Worm (Caenorhabditis elegans) whole organism, dauer: ENCODE measurements around the gene str-260.
"Not testable (repeated sequence)": the region's sequence is repeated elsewhere in the genome, so short reads cannot be mapped to it uniquely, and the experiment has no call there.

Source experiments
- unc-62 ChIP-seq: sonication (generic microtip); optimal IDR thresholded peaks from 2 replicates; lab custom pipeline; 2017; ENCODE audit warnings: missing biosample characterization, missing genetic modification reagents, missing genetic modification characterization

The str-260 gene

DNA sequence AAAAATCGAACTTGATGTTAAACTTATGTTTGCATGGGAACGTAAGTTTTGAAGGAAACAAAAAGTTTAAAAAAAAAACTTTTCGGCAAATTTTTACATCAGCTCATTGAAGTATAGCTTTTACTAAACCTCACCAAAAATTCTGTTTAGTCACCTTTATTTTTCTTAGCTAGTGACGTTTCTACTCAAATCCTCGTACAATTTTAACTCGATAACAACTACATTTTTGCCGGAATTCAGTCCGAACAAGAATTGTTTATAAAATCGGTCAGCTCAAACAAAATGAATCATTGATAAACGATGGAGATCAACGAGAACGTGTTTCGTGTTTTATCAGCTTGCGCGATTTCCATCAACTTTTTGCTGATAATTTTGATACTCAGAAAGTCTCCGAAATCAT, at the start of gene str-260:
Gene str-260 (plus strand): TSS at position 301 of the 400 bp plus-strand sequence.
- TF ChIP-seq unc-62: no peak

DNA sequence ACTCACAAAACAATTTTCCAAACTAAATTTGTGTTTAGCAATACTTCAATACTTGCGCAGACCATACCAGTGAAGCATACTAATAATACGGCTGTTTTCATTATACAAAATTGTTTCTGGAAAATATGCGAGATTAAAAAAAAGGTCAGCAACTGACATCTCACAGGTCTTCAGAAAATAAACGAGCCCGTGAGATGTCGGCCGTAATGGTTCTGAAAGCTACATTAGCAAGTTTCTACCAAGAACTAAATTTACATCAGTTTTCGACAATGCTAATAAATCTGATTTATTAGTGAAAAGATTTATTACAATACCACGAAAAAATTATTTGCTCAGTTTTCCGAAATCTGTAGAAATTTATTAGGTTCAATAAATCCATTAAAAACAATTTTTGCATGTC, 49.5 kb upstream of the str-260 start, which contains the start of gene srbc-31:
Gene srbc-31 (minus strand): TSS at position 101 of the 400 bp plus-strand sequence.
- TF ChIP-seq unc-62: no peak

DNA sequence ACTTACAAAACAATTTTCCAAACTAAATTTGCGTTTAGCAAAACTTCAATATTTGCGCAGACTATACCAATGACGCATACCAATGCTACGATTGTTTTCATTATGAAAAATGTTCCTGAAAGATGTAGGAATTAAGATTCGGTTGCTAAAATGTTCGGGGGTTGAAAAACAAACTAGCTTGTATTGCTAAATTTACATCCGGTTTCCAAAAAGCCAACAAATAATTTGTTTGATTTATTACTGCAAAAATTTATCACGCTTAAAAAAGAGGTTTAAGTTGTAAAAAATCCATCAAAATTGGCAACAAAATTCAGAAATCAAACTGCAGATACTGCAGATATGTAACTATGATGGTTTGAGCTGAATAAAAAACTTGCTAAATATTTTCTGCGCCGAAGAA, 46.6 kb upstream of the str-260 start, which contains the start of gene srbc-30:
Gene srbc-30 (minus strand): TSS at position 101 of the 400 bp plus-strand sequence.
- no peak for TF ChIP-seq unc-62

- TF ChIP-seq unc-62: no peak
Observed at ce11 chrV:3482550-3483002, 44.4 kb upstream of the str-260 start, which contains the start of gene lys-7. lys-7 (minus strand) TSS chrV:3482600.

DNA sequence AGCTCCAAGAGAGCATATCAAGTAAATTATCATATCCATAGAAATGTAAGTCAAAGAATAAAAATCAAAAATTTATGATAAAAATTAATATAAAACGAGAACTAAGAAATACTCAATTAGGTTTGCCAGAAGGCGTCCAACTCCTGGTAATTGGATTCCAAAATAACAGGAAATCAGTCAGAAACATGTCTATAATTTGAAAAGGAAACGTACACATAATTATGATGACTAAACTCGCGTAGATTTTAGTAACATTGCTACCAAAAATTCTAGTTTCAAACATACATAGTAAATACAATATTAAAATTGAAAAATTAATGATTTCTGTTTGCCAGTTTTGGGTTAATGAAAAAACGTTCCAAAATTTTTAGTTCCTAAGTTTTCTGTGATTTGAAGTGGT, 42.3 kb upstream of the str-260 start, which contains the start of gene srbc-33:
Gene srbc-33 (minus strand): TSS at position 101 of the 400 bp plus-strand sequence.
- TF ChIP-seq unc-62: no peak

DNA sequence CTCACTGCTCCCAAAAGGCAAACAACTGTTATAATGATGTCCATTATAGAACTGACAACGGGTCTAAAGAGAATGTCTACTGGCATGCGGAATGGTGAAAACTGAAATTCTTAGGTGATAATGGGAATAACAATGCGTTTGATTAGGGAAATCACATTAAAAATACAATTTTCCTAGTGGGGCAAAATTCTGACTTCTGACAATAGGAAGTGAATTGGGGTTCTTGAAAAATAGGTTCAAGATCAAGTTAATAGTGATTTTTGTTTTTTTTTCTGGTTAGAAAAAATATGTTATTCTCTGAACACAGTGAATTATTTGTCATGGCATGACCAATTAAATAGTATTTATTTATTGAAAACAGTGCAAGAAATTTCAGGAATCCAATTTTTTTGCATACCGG, 40.1 kb upstream of the str-260 start, which contains the start of gene srbc-32:
Gene srbc-32 (minus strand): TSS at position 101 of the 400 bp plus-strand sequence.
- TF ChIP-seq unc-62: no peak

ce11 chrV:3490435-3490834, 36.5 kb upstream of the str-260 start, which contains the start of gene srbc-36:
srbc-36 (minus strand) TSS chrV:3490535.
- TF ChIP-seq unc-62: no peak

DNA sequence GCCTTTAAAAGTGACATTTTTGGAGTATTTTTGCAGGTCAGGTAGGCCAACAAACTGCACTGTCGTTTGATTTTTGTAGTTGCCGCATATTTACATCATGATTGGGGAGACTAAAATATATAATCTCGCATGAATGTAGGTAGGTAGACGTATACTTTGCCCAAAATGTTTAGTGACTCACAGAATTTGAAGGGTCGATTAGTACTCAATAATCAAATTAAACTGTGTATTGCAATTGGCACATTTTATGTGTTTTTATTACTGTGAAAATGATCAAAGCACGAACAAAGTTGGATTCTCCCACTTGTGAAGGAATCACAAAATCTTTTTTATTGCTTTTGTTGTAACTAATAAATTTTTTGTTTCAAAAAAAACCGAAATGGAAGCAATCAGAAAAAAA, 30.1 kb upstream of the str-260 start, which contains the start of gene C07G3.15:
Gene C07G3.15 (minus strand): TSS at position 101 of the 400 bp plus-strand sequence.
- TF ChIP-seq unc-62: no peak

DNA sequence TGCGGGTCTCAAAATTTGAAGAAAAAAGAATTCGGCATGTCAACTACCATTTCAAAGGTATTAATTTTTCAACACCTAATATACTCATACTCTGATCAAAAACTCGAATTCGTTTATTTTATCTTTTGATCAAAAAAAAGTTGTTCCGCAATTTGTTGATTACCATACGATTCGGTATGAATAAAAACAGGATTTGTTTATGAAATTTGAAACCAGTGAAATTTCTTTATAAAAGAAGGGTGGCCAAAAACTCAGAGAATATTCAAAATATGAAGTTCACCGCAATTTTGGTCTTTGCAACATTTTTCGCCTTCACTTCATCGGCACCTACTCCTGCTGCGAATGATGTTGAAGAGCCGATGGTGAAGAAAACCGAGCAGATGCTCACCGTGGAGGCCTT, 24.9 kb upstream of the str-260 start, which contains the start of the genes C07G3.8 and C07G3.10:
Gene C07G3.8 (minus strand): TSS at position 101 of the 400 bp plus-strand sequence.
Gene C07G3.10 (plus strand): TSS at position 270 of the 400 bp plus-strand sequence.
- TF ChIP-seq unc-62: no peak

DNA sequence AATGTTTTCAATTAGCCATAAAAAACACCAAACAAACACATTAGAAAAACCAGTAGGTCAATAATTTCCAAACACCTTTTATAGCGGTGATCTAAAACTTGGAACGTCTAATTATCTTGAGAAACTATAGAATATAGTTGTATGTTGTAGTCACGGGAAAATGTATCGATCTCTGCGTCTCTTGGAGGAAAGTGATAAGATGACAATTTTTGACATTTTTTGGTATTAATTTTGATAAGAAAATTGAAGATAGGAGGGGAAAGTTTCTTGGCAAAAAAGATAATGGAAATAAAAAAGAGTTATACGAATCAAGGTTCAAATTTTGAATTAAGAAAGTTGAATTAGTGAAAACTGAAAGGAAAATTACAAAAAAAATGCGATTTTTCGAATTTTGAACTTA, 21.2 kb upstream of the str-260 start:
- no peak for TF ChIP-seq unc-62

DNA sequence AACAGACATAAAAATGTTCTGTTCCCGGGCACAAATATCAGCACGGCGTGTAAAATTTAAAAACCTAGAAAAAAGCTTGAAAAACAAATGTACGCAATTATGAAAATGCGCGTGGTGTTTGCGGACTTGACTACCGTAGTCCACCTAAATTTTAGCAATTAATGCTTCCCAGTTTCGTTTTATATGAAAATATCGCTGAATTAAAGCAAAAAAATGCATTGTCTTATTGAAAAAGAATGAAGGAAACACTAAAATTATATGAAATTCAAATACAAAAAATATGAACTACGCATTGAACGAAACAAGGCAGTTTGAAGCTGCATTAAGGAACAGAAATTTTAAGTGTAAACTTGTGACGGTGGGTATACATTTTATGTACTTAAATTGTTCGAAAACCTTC, 20.7 kb upstream of the str-260 start, which contains the start of gene ugt-64:
Gene ugt-64 (minus strand): TSS at position 101 of the 400 bp plus-strand sequence.
- not testable (repeated sequence) for TF ChIP-seq unc-62

DNA sequence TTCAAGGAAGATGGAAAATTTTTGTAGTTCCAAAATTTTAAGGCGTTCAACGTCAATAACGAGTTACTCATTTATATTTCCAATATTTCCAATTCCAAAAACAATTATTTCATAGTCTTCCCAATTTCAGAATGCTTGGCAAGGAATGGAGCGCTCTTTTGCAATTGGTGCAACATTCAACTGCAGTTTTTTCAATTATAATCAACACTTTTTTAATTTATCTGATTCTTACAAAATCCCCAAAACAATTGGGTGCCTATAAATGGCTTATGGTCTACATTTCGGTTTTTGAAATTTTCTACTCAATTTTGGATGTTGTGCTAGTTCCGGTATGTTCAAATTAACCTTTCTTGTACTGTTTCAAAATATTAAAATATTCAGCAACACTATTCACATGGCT, 19.3 kb upstream of the str-260 start, which contains the start of gene str-225:
Gene str-225 (plus strand): TSS at position 132 of the 400 bp plus-strand sequence.
- TF ChIP-seq unc-62: no peak

ce11 chrV:3509878-3510277, 17.1 kb upstream of the str-260 start, which contains the start of gene str-228:
str-228 (plus strand) TSS chrV:3510178.
- no peak for TF ChIP-seq unc-62

- no peak for TF ChIP-seq unc-62
Observed at ce11 chrV:3512381-3512780, 14.6 kb upstream of the str-260 start, which contains the start of gene str-226. str-226 (plus strand) TSS chrV:3512681.

DNA sequence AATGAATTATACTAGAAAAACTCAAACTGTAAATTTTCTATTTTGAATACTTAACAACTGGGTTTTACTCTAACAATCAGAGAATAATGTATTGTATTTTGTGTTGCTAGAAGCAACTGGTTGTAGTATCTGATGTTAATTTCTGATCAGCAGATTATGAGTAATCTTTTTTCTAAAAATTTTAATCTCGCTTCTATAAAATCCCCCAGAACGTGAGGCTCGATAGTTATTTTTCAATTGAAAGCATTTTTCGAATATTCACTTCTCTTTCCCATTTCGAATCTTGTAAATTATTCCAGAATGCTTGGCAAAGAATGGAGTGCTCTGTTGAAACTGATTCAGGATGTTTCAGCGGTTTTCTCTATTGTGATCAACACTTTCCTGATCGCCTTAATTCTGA, 9.1 kb upstream of the str-260 start, which contains the start of gene str-227:
Gene str-227 (plus strand): TSS at position 301 of the 400 bp plus-strand sequence.
- TF ChIP-seq unc-62: no peak

- TF ChIP-seq unc-62: no peak
Observed at ce11 chrV:3523262-3523661, 3.7 kb upstream of the str-260 start, which contains the start of gene irg-1. irg-1 (plus strand) TSS chrV:3523587.

ce11 chrV:3524970-3525369, 2.0 kb upstream of the str-260 start, which contains the start of gene T24A6.7:
T24A6.7 (plus strand) TSS chrV:3525270.
- no peak for TF ChIP-seq unc-62

DNA sequence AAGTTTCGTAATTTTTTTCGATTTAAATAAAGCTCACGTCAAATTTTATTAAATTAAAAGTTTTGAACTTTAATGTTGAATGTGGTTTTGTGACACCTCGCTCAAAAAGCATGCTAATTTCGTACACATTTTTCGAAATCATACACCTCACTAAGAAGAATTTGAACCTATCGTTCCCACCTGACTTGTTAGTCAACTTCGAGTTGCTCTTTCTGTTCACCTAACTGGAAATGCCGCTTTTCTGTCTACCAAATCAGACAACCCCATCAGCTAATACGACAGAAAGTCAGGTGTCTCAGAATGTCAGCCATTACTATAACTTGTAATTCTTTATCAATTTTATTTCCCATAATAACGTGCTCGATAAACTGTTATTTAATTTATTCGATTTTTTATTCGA, 3.4 kb downstream of the str-260 start, which contains the start of gene srbc-66:
Gene srbc-66 (plus strand): TSS at position 301 of the 400 bp plus-strand sequence.
- TF ChIP-seq unc-62: no peak
